Fruit fly (Drosophila melanogaster): ENCODE results near the gene CG6454.

dm6 chr3R:24362838-24363237 lies 13.9 kb downstream of the CG6454 start, which contains the start of gene CG33340:
- no peak for TF ChIP-seq Myc (optimal IDR thresholded peaks at IDR 0.05)
- no peak for TF ChIP-seq HLH106 (tag; optimal IDR thresholded peaks at IDR 0.05)
- TF ChIP-seq Rel (GFP tag; optimal IDR thresholded peaks at IDR 0.05): no peak
- TF ChIP-seq Rel (tag; optimal IDR thresholded peaks at IDR 0.05): no peak
- TF ChIP-seq usp (GFP tag; optimal IDR thresholded peaks at IDR 0.05): no peak
- no peak for TF ChIP-seq Hr83 (GFP tag; optimal IDR thresholded peaks at IDR 0.05; ENCODE audit: poor library complexity, severe bottlenecking)
